Worm (Caenorhabditis elegans) whole organism, young adult: ENCODE data around the gene him-8.
A peak's percentile ranks its signal among the peaks of the same experiment; 100 is the strongest.

Experiments used
- B0035.1 ChIP-seq: sonication (generic microtip); optimal IDR thresholded peaks from 2 replicates; lab custom pipeline; 2016; ENCODE audit warnings: missing genetic modification characterization, mild to moderate bottlenecking, missing compliant biosample characterization, missing genotype, missing genetic modification reagents
- C17E4.6 ChIP-seq: fragments of 200-800 bp; sonication (Bioruptor generic); IDR thresholded peaks from 2 replicates; pipeline ENCODE4 v1.3.6; 2022; ENCODE audit warnings: missing genetic modification reagents, missing genetic modification characterization, missing compliant biosample characterization
- D2030.7 ChIP-seq: fragments of 200-800 bp; sonication (Bioruptor generic); IDR thresholded peaks from 2 replicates; pipeline ENCODE4 v1.3.6; 2022; ENCODE audit warnings: missing genetic modification reagents, missing genetic modification characterization, missing compliant biosample characterization
- F10E7.11 ChIP-seq: sonication (generic microtip); optimal IDR thresholded peaks from 2 replicates; lab custom pipeline; 2017; ENCODE audit warnings: mild to moderate bottlenecking, missing genetic modification characterization, moderate library complexity, missing compliant biosample characterization
- F37B4.10 ChIP-seq: fragments of 200-800 bp; sonication (Bioruptor generic); IDR thresholded peaks from 2 replicates; pipeline ENCODE4 v1.3.6; 2022; ENCODE audit warnings: missing genetic modification characterization, missing compliant biosample characterization
- F49E8.2 ChIP-seq: sonication (generic microtip); optimal IDR thresholded peaks from 3 replicates; lab custom pipeline; 2017; ENCODE audit warnings: missing genetic modification characterization, mild to moderate bottlenecking, missing compliant biosample characterization, antibody characterized with exemption, moderate library complexity; ENCODE audit not compliant: insufficient read depth
- F57A8.1 ChIP-seq: fragments of 200-800 bp; sonication (Bioruptor generic); optimal IDR thresholded peaks from 2 replicates; lab custom pipeline; 2018; ENCODE audit warnings: mild to moderate bottlenecking, missing genetic modification characterization, moderate library complexity, missing compliant biosample characterization
- K12H6.12 ChIP-seq: fragments of 200-800 bp; sonication (Bioruptor generic); optimal IDR thresholded peaks from 2 replicates; lab custom pipeline; 2018; ENCODE audit warnings: mild to moderate bottlenecking, missing genetic modification characterization, missing compliant biosample characterization
- T07F8.4 ChIP-seq: sonication (generic microtip); optimal IDR thresholded peaks from 2 replicates; lab custom pipeline; 2016; ENCODE audit warnings: mild to moderate bottlenecking, missing genetic modification characterization, moderate library complexity, missing compliant biosample characterization
- T26A5.8 ChIP-seq: sonication (generic microtip); optimal IDR thresholded peaks from 2 replicates; lab custom pipeline; 2016; ENCODE audit warnings: missing genetic modification characterization, missing compliant biosample characterization
- Y56A3A.18 ChIP-seq: fragments of 200-800 bp; sonication (Bioruptor generic); IDR thresholded peaks from 2 replicates; pipeline ENCODE4 v1.3.6; 2022; ENCODE audit warnings: missing genetic modification reagents, missing genetic modification characterization, missing compliant biosample characterization
- aptf-3 ChIP-seq: fragments of 200-800 bp; sonication (Bioruptor generic); IDR thresholded peaks from 2 replicates; pipeline ENCODE4 v1.3.6; 2022; ENCODE audit warnings: missing genetic modification characterization, missing compliant biosample characterization
- attf-5 ChIP-seq: fragments of 200-800 bp; sonication (Bioruptor generic); optimal IDR thresholded peaks from 2 replicates; lab custom pipeline; 2018; ENCODE audit warnings: mild to moderate bottlenecking, missing genetic modification characterization, missing compliant biosample characterization
- bed-2 ChIP-seq: fragments of 200-800 bp; sonication (Bioruptor generic); IDR thresholded peaks from 2 replicates; pipeline ENCODE4 v1.3.6; 2022; ENCODE audit warnings: missing genetic modification reagents, missing genetic modification characterization, missing compliant biosample characterization
- cebp-1 ChIP-seq, 2 experiments: fragments of 200-800 bp in 1 of 2; sonication (Bioruptor generic) in 1 of 2; sonication (generic microtip) in 1 of 2; IDR thresholded peaks in 1 of 2; optimal IDR thresholded peaks in 1 of 2; 2 replicates each; pipeline versions ENCODE4 v1.3.6 to Lab custom; 2017 to 2022; ENCODE audit warnings: missing compliant biosample characterization in 2 of 2, missing genetic modification characterization in 2 of 2, mild to moderate bottlenecking in 1 of 2, missing genetic modification reagents in 1 of 2, moderate library complexity in 1 of 2
- ceh-27 ChIP-seq: fragments of 200-800 bp; sonication (Bioruptor generic); optimal IDR thresholded peaks from 2 replicates; lab custom pipeline; 2018; ENCODE audit warnings: mild to moderate bottlenecking, missing genetic modification characterization, moderate library complexity, missing compliant biosample characterization
- dox-1 ChIP-seq: fragments of 200-800 bp; sonication (Bioruptor generic); IDR thresholded peaks from 2 replicates; pipeline ENCODE4 v1.3.6; 2022; ENCODE audit warnings: missing genetic modification reagents, missing genetic modification characterization, missing compliant biosample characterization
- dpff-1 ChIP-seq: sonication (generic microtip); optimal IDR thresholded peaks from 2 replicates; lab custom pipeline; 2017; ENCODE audit warnings: mild to moderate bottlenecking, missing genetic modification characterization, missing compliant biosample characterization
- dpl-1 ChIP-seq: fragments of 150-350 bp; optimal IDR thresholded peaks from 2 replicates; lab custom pipeline; 2014; ENCODE audit warnings: missing biosample characterization, missing genetic modification reagents, missing genetic modification characterization
- egrh-3 ChIP-seq: fragments of 200-800 bp; sonication (Bioruptor generic); IDR thresholded peaks from 2 replicates; pipeline ENCODE4 v1.3.6; 2022; ENCODE audit warnings: missing genetic modification reagents, missing genetic modification characterization, missing compliant biosample characterization
- him-1 ChIP-seq: sonication (generic microtip); optimal IDR thresholded peaks from 2 replicates; lab custom pipeline; 2016; ENCODE audit warnings: missing genotype, missing genetic modification reagents, missing genetic modification characterization, missing compliant biosample characterization
- hlh-12 ChIP-seq: sonication (generic microtip); optimal IDR thresholded peaks from 2 replicates; lab custom pipeline; 2016; ENCODE audit warnings: missing genetic modification characterization, missing compliant biosample characterization
- hmg-1.2 ChIP-seq: fragments of 200-800 bp; sonication (Bioruptor generic); IDR thresholded peaks from 2 replicates; pipeline ENCODE4 v1.3.6; 2022; ENCODE audit warnings: missing genetic modification reagents, missing genetic modification characterization, missing compliant biosample characterization
- hmg-20 ChIP-seq: fragments of 200-800 bp; sonication (Bioruptor generic); IDR thresholded peaks from 2 replicates; pipeline ENCODE4 v1.3.6; 2022; ENCODE audit warnings: missing genetic modification reagents, missing genetic modification characterization, missing compliant biosample characterization
- lin-26 ChIP-seq: fragments of 200-800 bp; sonication (Bioruptor generic); IDR thresholded peaks from 2 replicates; pipeline ENCODE4 v1.3.6; 2022; ENCODE audit warnings: missing genetic modification reagents, missing genetic modification characterization, missing compliant biosample characterization
- lir-1 ChIP-seq: fragments of 200-800 bp; sonication (Bioruptor generic); conservative IDR thresholded peaks from 2 replicates; pipeline ENCODE4 v1.3.6; 2022; ENCODE audit warnings: missing genetic modification reagents, missing genetic modification characterization, missing compliant biosample characterization
- lsy-27 ChIP-seq: sonication (generic microtip); optimal IDR thresholded peaks from 2 replicates; lab custom pipeline; 2017; ENCODE audit warnings: missing genetic modification characterization, mild to moderate bottlenecking, missing compliant biosample characterization, antibody characterized with exemption, missing genotype, borderline replicate concordance; ENCODE audit not compliant: insufficient read depth
- madf-10 ChIP-seq: sonication (generic microtip); optimal IDR thresholded peaks from 2 replicates; lab custom pipeline; 2016; ENCODE audit warnings: mild to moderate bottlenecking, missing genetic modification characterization, missing compliant biosample characterization
- madf-6 ChIP-seq: fragments of 200-800 bp; sonication (Bioruptor generic); IDR thresholded peaks from 2 replicates; pipeline ENCODE4 v1.3.6; 2022; ENCODE audit warnings: missing genetic modification reagents, missing genetic modification characterization, missing compliant biosample characterization
- nfyb-1 ChIP-seq: fragments of 200-800 bp; sonication (Bioruptor generic); IDR thresholded peaks from 2 replicates; pipeline ENCODE4 v1.3.6; 2022; ENCODE audit warnings: missing genetic modification reagents, missing genetic modification characterization, missing compliant biosample characterization
- nhr-120 ChIP-seq: fragments of 200-800 bp; sonication (Bioruptor generic); IDR thresholded peaks from 2 replicates; pipeline ENCODE4 v1.3.6; 2022; ENCODE audit warnings: missing genetic modification characterization, missing compliant biosample characterization
- nhr-80 ChIP-seq: sonication (generic microtip); optimal IDR thresholded peaks from 2 replicates; lab custom pipeline; 2016; ENCODE audit warnings: missing genetic modification characterization, missing compliant biosample characterization
- pha-4 ChIP-seq: fragments of 150-350 bp; sonication (generic microtip); optimal IDR thresholded peaks from 2 replicates; lab custom pipeline; 2014; ENCODE audit warnings: missing biosample characterization, missing genetic modification reagents, missing genetic modification characterization
- rcor-1 ChIP-seq: fragments of 200-800 bp; sonication (Bioruptor generic); IDR thresholded peaks from 2 replicates; pipeline ENCODE4 v1.3.6; 2022; ENCODE audit warnings: missing genetic modification reagents, missing genetic modification characterization, missing compliant biosample characterization
- snpc-1.1 ChIP-seq: sonication (generic microtip); optimal IDR thresholded peaks from 2 replicates; lab custom pipeline; 2017; ENCODE audit warnings: missing genetic modification characterization, mild to moderate bottlenecking, missing compliant biosample characterization, antibody characterized with exemption, moderate library complexity, missing genotype, missing genetic modification reagents; ENCODE audit not compliant: insufficient read depth
- snpc-3.4 ChIP-seq: sonication (generic microtip); optimal IDR thresholded peaks from 2 replicates; lab custom pipeline; 2017; ENCODE audit warnings: missing genetic modification characterization, mild to moderate bottlenecking, missing compliant biosample characterization, antibody characterized with exemption, moderate library complexity, missing genotype, missing genetic modification reagents
- unc-130 ChIP-seq: sonication (generic microtip); optimal IDR thresholded peaks from 2 replicates; lab custom pipeline; 2016; ENCODE audit warnings: missing genetic modification reagents, missing genetic modification characterization, missing compliant biosample characterization
- unc-62 ChIP-seq: fragments of 150-350 bp; optimal IDR thresholded peaks from 2 replicates; lab custom pipeline; 2014; ENCODE audit warnings: missing biosample characterization, missing genetic modification reagents, missing genetic modification characterization
- ztf-18 ChIP-seq: sonication (generic microtip); optimal IDR thresholded peaks from 2 replicates; lab custom pipeline; 2016; ENCODE audit warnings: missing genotype, mild to moderate bottlenecking, missing genetic modification characterization, missing compliant biosample characterization
- ztf-22 ChIP-seq: fragments of 200-800 bp; sonication (Bioruptor generic); optimal IDR thresholded peaks from 2 replicates; lab custom pipeline; 2018; ENCODE audit warnings: mild to moderate bottlenecking, missing genetic modification characterization, moderate library complexity, missing compliant biosample characterization
- ztf-3 ChIP-seq: fragments of 200-800 bp; sonication (Bioruptor generic); optimal IDR thresholded peaks from 2 replicates; lab custom pipeline; 2018; ENCODE audit warnings: mild to moderate bottlenecking, missing genetic modification characterization, missing compliant biosample characterization
- ztf-6 ChIP-seq: fragments of 200-800 bp; sonication (Bioruptor generic); IDR thresholded peaks from 2 replicates; pipeline ENCODE4 v1.3.6; 2022; ENCODE audit warnings: missing genetic modification reagents, missing genetic modification characterization, missing compliant biosample characterization

him-8 gene

ce11 chrIV:10561605-10562004 lies at the start of gene him-8:
him-8 (plus strand) TSS chrIV:10561905.
- TF ChIP-seq pha-4 (no peak), aptf-3 (GFP tag; lab: Robert Waterston, UW) (no peak), nhr-120 (no peak), lir-1 (GFP tag; lab: Robert Waterston, UW) (no peak), C17E4.6 (GFP tag; lab: Robert Waterston, UW) (no peak), egrh-3 (no peak), F57A8.1 (GFP tag; lab: Kevin White, UChicago) (no peak), K12H6.12 (no peak), lin-26 (GFP tag; lab: Robert Waterston, UW) (no peak), hmg-20 (GFP tag; lab: Robert Waterston, UW) (no peak), dpl-1 (GFP tag; lab: Kevin White, UChicago) (no peak), bed-2 (no peak), madf-6 (GFP tag; lab: Robert Waterston, UW) (no peak), nfyb-1 (no peak), madf-10 (no peak), rcor-1 (GFP tag; lab: Robert Waterston, UW) (no peak), T07F8.4 (no peak), him-1 (tag; lab: Kevin White, UChicago) (no peak)

- no peak for TF ChIP-seq dox-1 (GFP tag; lab: Robert Waterston, UW)
- TF ChIP-seq B0035.1 (tag; lab: Kevin White, UChicago): no peak
- no peak for TF ChIP-seq snpc-3.4 (tag; lab: Kevin White, UChicago)
- no peak for TF ChIP-seq T07F8.4
- no peak for TF ChIP-seq attf-5 (GFP tag; lab: Kevin White, UChicago)
- TF ChIP-seq unc-62: no peak
- no peak for TF ChIP-seq F49E8.2 (tag; lab: Kevin White, UChicago)
- TF ChIP-seq, all 124 proteins: peak for 0
Measured at ce11 chrIV:10512752-10513151, 49.0 kb upstream of the him-8 start.

DNA sequence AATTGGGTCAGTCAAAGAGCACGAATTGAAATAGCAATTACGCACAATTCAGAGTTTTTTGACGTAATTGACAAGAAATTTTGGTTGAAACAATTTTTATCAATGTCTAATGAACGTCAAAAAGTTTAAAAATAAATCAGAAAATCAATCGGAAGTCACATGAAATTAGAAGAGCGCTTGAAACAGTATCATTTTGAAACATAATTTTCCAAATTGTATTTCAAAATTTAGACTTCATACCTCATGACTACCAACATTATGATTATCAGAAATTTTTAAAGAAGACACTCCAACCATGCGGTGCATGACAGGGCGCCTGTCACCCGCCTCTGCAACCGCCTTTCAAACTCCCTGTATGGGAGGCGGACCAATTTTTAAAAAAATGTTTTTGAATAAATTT lies 48.4 kb upstream of the him-8 start:
- peak; percentile 56 for TF ChIP-seq unc-62
- TF ChIP-seq nhr-80 (tag; lab: Kevin White, UChicago): peak; percentile 57
- TF ChIP-seq lsy-27: no peak
- no peak for TF ChIP-seq cebp-1 (GFP tag; IDR thresholded peaks at IDR 0.05; lab: Robert Waterston, UW)
- TF ChIP-seq cebp-1 (tag; optimal IDR thresholded peaks at IDR 0.05; lab: Kevin White, UChicago): peak; percentile 57

- TF ChIP-seq T07F8.4 (no peak), B0035.1 (tag; lab: Kevin White, UChicago) (no peak), ceh-27 (no peak), ztf-18 (tag; lab: Kevin White, UChicago) (no peak), hmg-1.2 (no peak), ztf-3 (GFP tag; lab: Kevin White, UChicago) (no peak), dpff-1 (tag; lab: Kevin White, UChicago) (no peak), unc-130 (GFP tag; lab: Kevin White, UChicago) (no peak), hlh-12 (tag; lab: Kevin White, UChicago) (no peak), Y56A3A.18 (GFP tag; lab: Robert Waterston, UW) (no peak), ztf-6 (GFP tag; lab: Robert Waterston, UW) (no peak), F10E7.11 (tag; lab: Kevin White, UChicago) (no peak), dpl-1 (GFP tag; lab: Kevin White, UChicago) (no peak), lir-1 (GFP tag; lab: Robert Waterston, UW) (no peak), T26A5.8 (no peak), ztf-22 (GFP tag; lab: Kevin White, UChicago) (no peak), D2030.7 (no peak), snpc-1.1 (tag; lab: Kevin White, UChicago) (no peak), dox-1 (GFP tag; lab: Robert Waterston, UW) (no peak), F37B4.10 (GFP tag; lab: Robert Waterston, UW) (no peak)
- TF ChIP-seq, all 124 proteins: peak for 0
Measured at ce11 chrIV:10515128-10515527, 46.6 kb upstream of the him-8 start, which contains the start of gene C02F4.4. C02F4.4 (minus strand) TSS chrIV:10515228.
